Worm (Caenorhabditis elegans) whole organism, L1 larva: ENCODE results near the gene nhr-232.

ENCODE experiments used
- C16A3.4 ChIP-seq: fragments of 150-350 bp; optimal IDR thresholded peaks from 2 replicates; lab custom pipeline; 2014; ENCODE audit warnings: missing biosample characterization, missing genetic modification characterization
- C34B4.2 ChIP-seq: sonication (generic microtip); optimal IDR thresholded peaks from 2 replicates; lab custom pipeline; 2017; ENCODE audit warnings: mild to moderate bottlenecking, missing genetic modification characterization, missing compliant biosample characterization
- Y116A8C.19 ChIP-seq: sonication (generic microtip); optimal IDR thresholded peaks from 2 replicates; lab custom pipeline; 2016; ENCODE audit warnings: missing compliant biosample characterization, missing genetic modification characterization, borderline replicate concordance
- alr-1 ChIP-seq: fragments of 200-800 bp; sonication (Bioruptor generic); optimal IDR thresholded peaks from 2 replicates; lab custom pipeline; 2018; ENCODE audit warnings: borderline replicate concordance, mild to moderate bottlenecking, missing genetic modification characterization, missing compliant biosample characterization
- aly-2 ChIP-seq: fragments of 150-350 bp; optimal IDR thresholded peaks from 2 replicates; lab custom pipeline; 2014; ENCODE audit warnings: missing biosample characterization, missing genetic modification characterization
- ceh-90 ChIP-seq: sonication (generic microtip); optimal IDR thresholded peaks from 2 replicates; lab custom pipeline; 2016; ENCODE audit warnings: missing genetic modification characterization, missing compliant biosample characterization
- ces-1 ChIP-seq: fragments of 150-350 bp; optimal IDR thresholded peaks from 2 replicates; lab custom pipeline; 2014; ENCODE audit warnings: missing biosample characterization, missing genetic modification reagents, missing genetic modification characterization
- efl-1 ChIP-seq, 4 experiments: fragments of 150-350 bp; optimal IDR thresholded peaks in 3 of 4; peaks in 1 of 4; 1 replicate in 1 of 4; 2 replicates in 3 of 4; lab custom pipeline; 2014; ENCODE audit warnings: missing biosample characterization in 2 of 4, missing genetic modification characterization in 2 of 4, missing genetic modification reagents in 2 of 4
- efl-3 ChIP-seq: fragments of 200-800 bp; sonication (Bioruptor generic); optimal IDR thresholded peaks from 2 replicates; lab custom pipeline; 2018; ENCODE audit warnings: mild to moderate bottlenecking, missing genetic modification characterization, missing compliant biosample characterization
- egl-27 ChIP-seq, 2 experiments: fragments of 150-350 bp in 1 of 2; sonication (generic microtip); optimal IDR thresholded peaks; 3 replicates each; lab custom pipeline; 2017 to 2018; ENCODE audit warnings: missing biosample characterization in 2 of 2, missing genetic modification characterization in 2 of 2, missing genetic modification reagents in 2 of 2
- fkh-4 ChIP-seq: sonication (generic microtip); optimal IDR thresholded peaks from 2 replicates; lab custom pipeline; 2016; ENCODE audit warnings: missing compliant biosample characterization, missing genetic modification characterization, borderline replicate concordance
- fkh-8 ChIP-seq: sonication (generic microtip); optimal IDR thresholded peaks from 2 replicates; lab custom pipeline; 2016; ENCODE audit warnings: mild to moderate bottlenecking, missing genetic modification characterization, missing compliant biosample characterization
- hpl-2 ChIP-seq: fragments of 150-350 bp; optimal IDR thresholded peaks from 2 replicates; lab custom pipeline; 2014; ENCODE audit warnings: missing biosample characterization, missing genetic modification reagents, missing genetic modification characterization
- irx-1 ChIP-seq: sonication (generic microtip); optimal IDR thresholded peaks from 2 replicates; lab custom pipeline; 2016; ENCODE audit warnings: missing genetic modification characterization, missing compliant biosample characterization
- lin-14 ChIP-seq: fragments of 200-800 bp; sonication (Bioruptor generic); optimal IDR thresholded peaks from 2 replicates; lab custom pipeline; 2018; ENCODE audit warnings: mild to moderate bottlenecking, missing genetic modification characterization, moderate library complexity, missing compliant biosample characterization
- lin-15B ChIP-seq: fragments of 150-350 bp; sonication (generic microtip); optimal IDR thresholded peaks from 3 replicates; lab custom pipeline; 2014; ENCODE audit warnings: missing biosample characterization, missing genetic modification characterization
- lir-3 ChIP-seq: sonication (generic microtip); optimal IDR thresholded peaks from 2 replicates; lab custom pipeline; 2016; ENCODE audit warnings: mild to moderate bottlenecking, missing genetic modification characterization, moderate library complexity, missing compliant biosample characterization; ENCODE audit not compliant: poor library complexity
- lsy-2 ChIP-seq, 2 experiments: fragments of 150-350 bp; optimal IDR thresholded peaks; 2 replicates each; lab custom pipeline; 2014; ENCODE audit warnings: missing biosample characterization in 2 of 2, missing genetic modification characterization in 2 of 2
- mef-2 ChIP-seq: fragments of 150-350 bp; optimal IDR thresholded peaks from 2 replicates; lab custom pipeline; 2014; ENCODE audit warnings: missing biosample characterization, missing genetic modification characterization
- nhr-12 ChIP-seq: sonication (generic microtip); optimal IDR thresholded peaks from 2 replicates; lab custom pipeline; 2017; ENCODE audit warnings: missing biosample characterization, missing genetic modification characterization
- nhr-19 ChIP-seq: fragments of 200-800 bp; sonication (Bioruptor generic); conservative IDR thresholded peaks from 2 replicates; pipeline ENCODE4 v1.3.6; 2022; ENCODE audit warnings: missing genetic modification characterization, missing compliant biosample characterization
- nhr-237 ChIP-seq: fragments of 150-350 bp; optimal IDR thresholded peaks from 2 replicates; lab custom pipeline; 2014; ENCODE audit warnings: missing biosample characterization, missing genetic modification characterization
- nhr-47 ChIP-seq: sonication (generic microtip); optimal IDR thresholded peaks from 2 replicates; lab custom pipeline; 2016; ENCODE audit warnings: mild to moderate bottlenecking, missing genetic modification characterization, moderate library complexity, missing compliant biosample characterization
- nhr-71 ChIP-seq: sonication (generic microtip); optimal IDR thresholded peaks from 2 replicates; lab custom pipeline; 2016; ENCODE audit warnings: mild to moderate bottlenecking, missing genetic modification characterization, moderate library complexity, missing compliant biosample characterization
- nhr-85 ChIP-seq: sonication (generic microtip); peaks from one replicate; lab custom pipeline; 2016; ENCODE audit warnings: missing genetic modification characterization, inconsistent platforms, missing compliant biosample characterization
- nhr-90 ChIP-seq: sonication (generic microtip); optimal IDR thresholded peaks from 2 replicates; lab custom pipeline; 2016; ENCODE audit warnings: mild to moderate bottlenecking, missing genetic modification characterization, missing compliant biosample characterization; ENCODE audit not compliant: poor library complexity
- pag-3 ChIP-seq: sonication (generic microtip); optimal IDR thresholded peaks from 2 replicates; lab custom pipeline; 2017; ENCODE audit warnings: missing genetic modification characterization, mild to moderate bottlenecking, missing compliant biosample characterization, antibody characterized with exemption, borderline replicate concordance; ENCODE audit not compliant: insufficient read depth
- pqm-1 ChIP-seq: sonication (generic microtip); optimal IDR thresholded peaks from 3 replicates; lab custom pipeline; 2017; ENCODE audit warnings: missing biosample characterization, missing genetic modification characterization
- skn-1 ChIP-seq: fragments of 150-350 bp; optimal IDR thresholded peaks from 2 replicates; lab custom pipeline; 2014; ENCODE audit warnings: missing biosample characterization, missing genetic modification characterization
- snpc-4 ChIP-seq: fragments of 150-350 bp; optimal IDR thresholded peaks from 2 replicates; lab custom pipeline; 2014; ENCODE audit warnings: missing biosample characterization, missing genetic modification characterization
- snu-23 ChIP-seq: sonication (generic microtip); optimal IDR thresholded peaks from 2 replicates; lab custom pipeline; 2016; ENCODE audit warnings: missing genetic modification characterization, missing compliant biosample characterization
- sup-37 ChIP-seq: fragments of 200-800 bp; sonication (Bioruptor generic); optimal IDR thresholded peaks from 2 replicates; lab custom pipeline; 2018; ENCODE audit warnings: mild to moderate bottlenecking, missing genetic modification characterization, missing compliant biosample characterization
- swsn-7 ChIP-seq: sonication (generic microtip); optimal IDR thresholded peaks from 2 replicates; lab custom pipeline; 2016; ENCODE audit warnings: missing genetic modification characterization, missing compliant biosample characterization
- unc-62 ChIP-seq: fragments of 150-350 bp; optimal IDR thresholded peaks from 2 replicates; lab custom pipeline; 2014; ENCODE audit warnings: missing biosample characterization, missing genetic modification reagents, missing genetic modification characterization
- zag-1 ChIP-seq: fragments of 150-350 bp; optimal IDR thresholded peaks from 2 replicates; lab custom pipeline; 2014; ENCODE audit warnings: missing biosample characterization, missing genetic modification characterization
- ztf-4 ChIP-seq: fragments of 150-350 bp; optimal IDR thresholded peaks from 2 replicates; lab custom pipeline; 2014; ENCODE audit warnings: missing biosample characterization, missing genetic modification characterization

nhr-232 gene

DNA sequence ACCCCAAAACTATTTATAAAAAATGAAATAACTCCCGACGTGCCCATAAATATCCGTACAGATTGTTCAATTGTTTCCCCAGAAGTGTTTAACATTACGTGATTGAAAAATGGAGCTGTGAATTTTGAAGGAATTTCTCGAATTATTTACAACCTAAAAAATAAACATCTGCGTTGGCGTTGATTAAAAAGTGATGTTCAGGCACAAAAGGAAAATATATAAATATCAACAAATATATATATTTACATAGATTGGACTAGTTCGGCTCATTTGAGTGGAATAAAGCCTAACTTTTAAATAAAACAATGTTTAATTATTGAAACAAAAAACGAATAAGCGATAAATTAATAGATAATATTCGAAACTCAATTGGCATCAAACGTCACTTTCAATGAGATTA, 4.5 kb downstream of the nhr-232 start, which contains the start of gene sri-18:
Gene sri-18, minus strand, starts transcription at position 101 of the 400 bp plus-strand sequence.
- TF ChIP-seq zag-1 (tag; lab: Kevin White, UChicago) = no peak
- no peak for TF ChIP-seq hpl-2 (GFP tag; lab: Kevin White, UChicago)
- TF ChIP-seq nhr-237 (tag; lab: Kevin White, UChicago) = no peak
- no peak for TF ChIP-seq efl-3 (GFP tag; lab: Kevin White, UChicago)
- no peak for TF ChIP-seq ceh-90 (tag; lab: Kevin White, UChicago)
- TF ChIP-seq skn-1 (tag; lab: Kevin White, UChicago) = no peak
- no peak for TF ChIP-seq lsy-2 (tag; optimal IDR thresholded peaks at IDR 0.05; lab: Kevin White, UChicago)
- no peak for TF ChIP-seq fkh-4 (tag; lab: Kevin White, UChicago)
- TF ChIP-seq nhr-47 (tag; lab: Kevin White, UChicago) = no peak
- TF ChIP-seq snpc-4 = no peak
- TF ChIP-seq nhr-12 (tag; lab: Kevin White, UChicago) = no peak
- TF ChIP-seq pqm-1 (tag; lab: Kevin White, UChicago) = no peak
- TF ChIP-seq egl-27 (tag; optimal IDR thresholded peaks at IDR 0.05; lab: Kevin White, UChicago) = no peak
- no peak for TF ChIP-seq ztf-4 (tag; lab: Kevin White, UChicago)
- TF ChIP-seq nhr-19 = no peak
- TF ChIP-seq fkh-8 = no peak
- no peak for TF ChIP-seq C34B4.2 (tag; lab: Kevin White, UChicago)

- TF ChIP-seq swsn-7 (no peak), C16A3.4 (tag; lab: Kevin White, UChicago) (no peak), irx-1 (tag; lab: Kevin White, UChicago) (no peak), Y116A8C.19 (tag; lab: Kevin White, UChicago) (no peak), nhr-71 (tag; lab: Kevin White, UChicago) (peak; percentile 18), pag-3 (tag; lab: Kevin White, UChicago) (no peak), nhr-90 (tag; lab: Kevin White, UChicago) (no peak), efl-1 (optimal IDR thresholded peaks at IDR 0.05; lab: Kevin White, UChicago) (no peak), efl-1 (GFP tag; optimal IDR thresholded peaks at IDR 0.05 in 1 of 2; lab: Kevin White, UChicago) (no peak), lin-14 (peak; percentile 56), aly-2 (tag; lab: Kevin White, UChicago) (no peak), pqm-1 (tag; lab: Kevin White, UChicago) (no peak), mef-2 (tag; lab: Kevin White, UChicago) (no peak), ces-1 (GFP tag; lab: Kevin White, UChicago) (peak; percentile 10), lin-15B (tag; lab: Kevin White, UChicago) (no peak), nhr-47 (tag; lab: Kevin White, UChicago) (peak; percentile 6)
Measured at ce11 chrV:10265019-10265418, 9.0 kb downstream of the nhr-232 start.

DNA sequence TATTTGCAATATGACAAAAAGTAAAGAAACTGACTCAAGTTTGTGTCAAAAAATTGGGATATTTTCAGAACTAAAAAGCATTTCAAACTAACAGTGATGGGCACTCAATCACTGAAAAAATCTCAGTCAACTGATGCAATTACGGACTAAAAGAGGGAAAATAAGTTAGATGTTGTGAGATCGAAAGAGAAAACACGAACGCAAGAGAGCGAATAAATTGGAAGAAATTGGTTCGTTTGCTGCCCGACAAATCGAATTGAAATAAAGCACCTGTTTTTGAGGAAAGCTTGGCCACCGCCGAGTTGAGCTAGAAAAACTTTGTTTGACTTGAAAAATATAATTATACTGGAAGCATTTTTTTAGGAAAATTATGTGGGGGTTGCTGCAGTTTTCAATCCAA, 10.1 kb downstream of the nhr-232 start:
- no peak for TF ChIP-seq mef-2 (tag; lab: Kevin White, UChicago)
- no peak for TF ChIP-seq efl-1 (optimal IDR thresholded peaks at IDR 0.05; lab: Kevin White, UChicago)
- TF ChIP-seq efl-1 (GFP tag; optimal IDR thresholded peaks at IDR 0.05 in 1 of 2; lab: Kevin White, UChicago) = no peak
- no peak for TF ChIP-seq ztf-4 (tag; lab: Kevin White, UChicago)
- TF ChIP-seq nhr-85 (tag; lab: Kevin White, UChicago) = no peak
- no peak for TF ChIP-seq snu-23 (GFP tag; lab: Kevin White, UChicago)
- no peak for TF ChIP-seq ces-1 (GFP tag; lab: Kevin White, UChicago)
- TF ChIP-seq irx-1 (tag; lab: Kevin White, UChicago) = no peak
- no peak for TF ChIP-seq unc-62 (GFP tag; lab: Kevin White, UChicago)
- TF ChIP-seq swsn-7 = no peak
- TF ChIP-seq sup-37 (GFP tag; lab: Kevin White, UChicago) = no peak
- no peak for TF ChIP-seq alr-1 (tag; lab: Kevin White, UChicago)
- TF ChIP-seq lir-3 = no peak
- TF ChIP-seq zag-1 (tag; lab: Kevin White, UChicago) = no peak
- TF ChIP-seq, all 84 proteins: peak for 0
